Worm (Caenorhabditis elegans) whole organism, L3 larva: ENCODE data around the gene melo-1.
A peak's percentile ranks its signal among the peaks of the same experiment; 100 is the strongest.

Experiments
- R02D3.7 ChIP-seq: fragments of 150-350 bp; optimal IDR thresholded peaks from 2 replicates; lab custom pipeline; 2014; ENCODE audit warnings: missing biosample characterization, missing genetic modification characterization
- ZK546.5 ChIP-seq: sonication (generic microtip); optimal IDR thresholded peaks from 2 replicates; lab custom pipeline; 2017; ENCODE audit warnings: missing biosample characterization, missing genetic modification characterization
- aly-2 ChIP-seq: fragments of 150-350 bp; optimal IDR thresholded peaks from 2 replicates; lab custom pipeline; 2014; ENCODE audit warnings: missing biosample characterization, missing genetic modification characterization
- ama-1 ChIP-seq: fragments of 150-350 bp; optimal IDR thresholded peaks from 2 replicates; lab custom pipeline; 2018
- ceh-16 ChIP-seq: sonication (generic microtip); optimal IDR thresholded peaks from 2 replicates; lab custom pipeline; 2017; ENCODE audit warnings: missing biosample characterization, missing genetic modification characterization
- ceh-28 ChIP-seq: fragments of 150-350 bp; optimal IDR thresholded peaks from 2 replicates; lab custom pipeline; 2014; ENCODE audit warnings: missing biosample characterization, missing genetic modification reagents, missing genetic modification characterization
- ceh-82 ChIP-seq: fragments of 150-350 bp; optimal IDR thresholded peaks from 2 replicates; lab custom pipeline; 2014; ENCODE audit warnings: missing biosample characterization, missing genetic modification characterization
- ceh-9 ChIP-seq: sonication (generic microtip); optimal IDR thresholded peaks from 2 replicates; lab custom pipeline; 2018; ENCODE audit warnings: missing biosample characterization, missing genetic modification characterization
- egl-27 ChIP-seq: sonication (generic microtip); optimal IDR thresholded peaks from 4 replicates; lab custom pipeline; 2017; ENCODE audit warnings: missing biosample characterization, missing genetic modification reagents, missing genetic modification characterization
- egl-5 ChIP-seq: fragments of 150-350 bp; optimal IDR thresholded peaks from 2 replicates; lab custom pipeline; 2017; ENCODE audit warnings: missing biosample characterization, missing genetic modification reagents, missing genetic modification characterization, inconsistent platforms
- elt-1 ChIP-seq: fragments of 150-350 bp; optimal IDR thresholded peaks from 2 replicates; lab custom pipeline; 2014; ENCODE audit warnings: missing biosample characterization, missing genetic modification characterization
- elt-2 ChIP-seq: sonication (generic microtip); optimal IDR thresholded peaks from 2 replicates; lab custom pipeline; 2016; ENCODE audit warnings: missing genetic modification reagents, mild to moderate bottlenecking, missing genetic modification characterization, missing compliant biosample characterization
- elt-3 ChIP-seq, 3 experiments: fragments of 150-350 bp in 1 of 3; sonication (generic microtip) in 2 of 3; optimal IDR thresholded peaks; 2 replicates in 2 of 3; 4 replicates in 1 of 3; lab custom pipeline; 2014 to 2017; ENCODE audit warnings: missing biosample characterization in 3 of 3, missing genetic modification characterization in 3 of 3
- eor-1 ChIP-seq, 2 experiments: fragments of 150-350 bp; optimal IDR thresholded peaks; 2 replicates each; lab custom pipeline; 2014 to 2018; ENCODE audit warnings: missing biosample characterization in 2 of 2, missing genetic modification characterization in 2 of 2
- fkh-2 ChIP-seq: fragments of 150-350 bp; optimal IDR thresholded peaks from 2 replicates; lab custom pipeline; 2014; ENCODE audit warnings: missing biosample characterization, missing genetic modification reagents, missing genetic modification characterization
- fos-1 ChIP-seq: fragments of 150-350 bp; optimal IDR thresholded peaks from 2 replicates; lab custom pipeline; 2014; ENCODE audit warnings: missing biosample characterization, missing genetic modification characterization
- hmg-11 ChIP-seq: sonication (generic microtip); optimal IDR thresholded peaks from 2 replicates; lab custom pipeline; 2016; ENCODE audit warnings: missing genetic modification characterization, missing compliant biosample characterization
- jun-1 ChIP-seq: fragments of 150-350 bp; optimal IDR thresholded peaks from 2 replicates; lab custom pipeline; 2014; ENCODE audit warnings: missing biosample characterization, missing genetic modification reagents, missing genetic modification characterization
- lin-15B ChIP-seq: fragments of 150-350 bp; optimal IDR thresholded peaks from 2 replicates; lab custom pipeline; 2014; ENCODE audit warnings: missing biosample characterization, missing genetic modification characterization
- lin-39 ChIP-seq: fragments of 150-350 bp; optimal IDR thresholded peaks from 2 replicates; lab custom pipeline; 2018; ENCODE audit warnings: missing biosample characterization, missing genetic modification reagents, missing genetic modification characterization
- mdl-1 ChIP-seq: fragments of 150-350 bp; optimal IDR thresholded peaks from 2 replicates; lab custom pipeline; 2014; ENCODE audit warnings: missing biosample characterization, missing genetic modification characterization
- mml-1 ChIP-seq: fragments of 150-350 bp; sonication (generic microtip); optimal IDR thresholded peaks from 3 replicates; lab custom pipeline; 2014; ENCODE audit warnings: missing biosample characterization, missing genetic modification characterization
- nfya-1 ChIP-seq: sonication (generic microtip); optimal IDR thresholded peaks from 2 replicates; lab custom pipeline; 2017; ENCODE audit warnings: missing genetic modification characterization, mild to moderate bottlenecking, missing compliant biosample characterization, antibody characterized with exemption, moderate library complexity; ENCODE audit not compliant: insufficient read depth
- nhr-11 ChIP-seq: fragments of 150-350 bp; optimal IDR thresholded peaks from 2 replicates; lab custom pipeline; 2014; ENCODE audit warnings: missing biosample characterization, missing genetic modification characterization
- nhr-12 ChIP-seq: fragments of 150-350 bp; optimal IDR thresholded peaks from 2 replicates; lab custom pipeline; 2014; ENCODE audit warnings: missing biosample characterization, missing genetic modification characterization
- nhr-23 ChIP-seq: fragments of 150-350 bp; optimal IDR thresholded peaks from 2 replicates; lab custom pipeline; 2014; ENCODE audit warnings: missing biosample characterization, missing genetic modification reagents, missing genetic modification characterization
- nhr-25 ChIP-seq: sonication (generic microtip); optimal IDR thresholded peaks from 2 replicates; lab custom pipeline; 2017; ENCODE audit warnings: missing biosample characterization, missing genetic modification characterization
- nhr-43 ChIP-seq: sonication (generic microtip); optimal IDR thresholded peaks from 2 replicates; lab custom pipeline; 2016; ENCODE audit warnings: mild to moderate bottlenecking, missing genetic modification characterization, missing compliant biosample characterization; ENCODE audit not compliant: poor library complexity, severe bottlenecking
- nhr-67 ChIP-seq: fragments of 150-350 bp; optimal IDR thresholded peaks from 2 replicates; lab custom pipeline; 2014; ENCODE audit warnings: missing biosample characterization, missing genetic modification characterization
- nhr-76 ChIP-seq: fragments of 150-350 bp; sonication (generic microtip); optimal IDR thresholded peaks from 5 replicates; lab custom pipeline; 2014; ENCODE audit warnings: missing biosample characterization, missing genetic modification characterization
- nhr-77 ChIP-seq: fragments of 150-350 bp; optimal IDR thresholded peaks from 2 replicates; lab custom pipeline; 2014; ENCODE audit warnings: missing biosample characterization, missing genetic modification characterization
- pha-4 ChIP-seq: fragments of 150-350 bp; optimal IDR thresholded peaks from 2 replicates; lab custom pipeline; 2014; ENCODE audit warnings: missing biosample characterization, missing genetic modification reagents, missing genetic modification characterization
- pqm-1 ChIP-seq: fragments of 150-350 bp; optimal IDR thresholded peaks from 2 replicates; lab custom pipeline; 2017; ENCODE audit warnings: missing biosample characterization, missing genetic modification characterization, inconsistent platforms
- sea-2 ChIP-seq: fragments of 150-350 bp; sonication (generic microtip); optimal IDR thresholded peaks from 4 replicates; lab custom pipeline; 2014; ENCODE audit warnings: missing biosample characterization, missing genetic modification reagents, missing genetic modification characterization
- skn-1 ChIP-seq: fragments of 150-350 bp; optimal IDR thresholded peaks from 2 replicates; lab custom pipeline; 2014; ENCODE audit warnings: missing biosample characterization, missing genetic modification characterization
- snpc-4 ChIP-seq: fragments of 150-350 bp; optimal IDR thresholded peaks from 2 replicates; lab custom pipeline; 2014; ENCODE audit warnings: missing biosample characterization, missing genetic modification characterization
- tbx-2 ChIP-seq: sonication (generic microtip); optimal IDR thresholded peaks from 2 replicates; lab custom pipeline; 2016; ENCODE audit warnings: mild to moderate bottlenecking, missing genetic modification characterization, missing compliant biosample characterization
- unc-39 ChIP-seq: sonication (generic microtip); optimal IDR thresholded peaks from 4 replicates; lab custom pipeline; 2017; ENCODE audit warnings: missing biosample characterization, missing genetic modification characterization
- unc-62 ChIP-seq: fragments of 150-350 bp; sonication (generic microtip); optimal IDR thresholded peaks from 4 replicates; lab custom pipeline; 2014; ENCODE audit warnings: missing biosample characterization, missing genetic modification reagents, missing genetic modification characterization
- zag-1 ChIP-seq: fragments of 150-350 bp; optimal IDR thresholded peaks from 2 replicates; lab custom pipeline; 2014; ENCODE audit warnings: missing biosample characterization, missing genetic modification characterization
- ztf-11 ChIP-seq: fragments of 150-350 bp; optimal IDR thresholded peaks from 2 replicates; lab custom pipeline; 2014; ENCODE audit warnings: missing biosample characterization, missing genetic modification characterization
- ztf-4 ChIP-seq: fragments of 150-350 bp; optimal IDR thresholded peaks from 2 replicates; lab custom pipeline; 2014; ENCODE audit warnings: missing biosample characterization, missing genetic modification characterization

The melo-1 gene

ce11 chrIV:14836885-14837284, 50.1 kb downstream of the melo-1 start, which contains the start of gene Y57G11C.22:
TSS of gene Y57G11C.22 (plus strand) at chrIV:14837211.
- TF ChIP-seq lin-39 (tag; lab: Kevin White, UChicago) (no peak), lin-15B (tag; lab: Kevin White, UChicago) (peak; percentile 6), nhr-12 (no peak), egl-5 (tag; lab: Kevin White, UChicago) (peak; percentile 39), nfya-1 (tag; lab: Kevin White, UChicago) (peak; percentile 60)

ce11 chrIV:14838095-14838494, 51.3 kb downstream of the melo-1 start:
- TF ChIP-seq skn-1 (tag; lab: Kevin White, UChicago) (peak; percentile 30), pqm-1 (tag; lab: Kevin White, UChicago) (no peak), ceh-16 (tag; lab: Kevin White, UChicago) (no peak), egl-27 (tag; lab: Kevin White, UChicago) (peak; percentile 64), nhr-77 (tag; lab: Kevin White, UChicago) (peak; percentile 12), lin-39 (tag; lab: Kevin White, UChicago) (peak; percentile 85), R02D3.7 (tag; lab: Kevin White, UChicago) (peak; percentile 68), nhr-43 (tag; lab: Kevin White, UChicago) (peak; percentile 94), unc-62 (GFP tag; lab: Kevin White, UChicago) (peak; percentile 59), nhr-67 (tag; lab: Kevin White, UChicago) (peak; percentile 14), nhr-23 (tag; lab: Kevin White, UChicago) (peak; percentile 81), unc-39 (no peak), ZK546.5 (tag; lab: Kevin White, UChicago) (no peak), sea-2 (GFP tag; lab: Kevin White, UChicago) (no peak), pha-4 (peak; percentile 23), mdl-1 (no peak), nhr-12 (no peak), nhr-11 (tag; lab: Kevin White, UChicago) (no peak), fos-1 (tag; lab: Kevin White, UChicago) (peak; percentile 69), nhr-25 (tag; lab: Kevin White, UChicago) (peak; percentile 87), elt-2 (tag; lab: Kevin White, UChicago) (peak; percentile 31), elt-1 (tag; lab: Kevin White, UChicago) (no peak), ceh-28 (tag; lab: Kevin White, UChicago) (peak; percentile 91), jun-1 (tag; lab: Kevin White, UChicago) (peak; percentile 36), ztf-11 (no peak), mml-1 (tag; lab: Kevin White, UChicago) (no peak), nhr-76 (tag; lab: Kevin White, UChicago) (no peak), eor-1 (tag; optimal IDR thresholded peaks at IDR 0.05; lab: Kevin White, UChicago) (no peak), lin-15B (tag; lab: Kevin White, UChicago) (peak; percentile 53), tbx-2 (tag; lab: Kevin White, UChicago) (peak; percentile 89), ama-1 (lab: Kevin White, UChicago) (peak; percentile 13), egl-5 (tag; lab: Kevin White, UChicago) (peak; percentile 48), snpc-4 (tag; lab: Kevin White, UChicago) (peak; percentile 73), ceh-9 (tag; lab: Kevin White, UChicago) (no peak), elt-3 (tag; optimal IDR thresholded peaks at IDR 0.05; lab: Kevin White, UChicago) (no peak), nfya-1 (tag; lab: Kevin White, UChicago) (peak; percentile 76), ztf-4 (tag; lab: Kevin White, UChicago) (no peak), fkh-2 (tag; lab: Kevin White, UChicago) (no peak), zag-1 (tag; lab: Kevin White, UChicago) (peak; percentile 5), aly-2 (peak; percentile 43), ceh-82 (tag; lab: Kevin White, UChicago) (peak; percentile 76), hmg-11 (tag; lab: Kevin White, UChicago) (peak; percentile 96)
